Worm (Caenorhabditis elegans): ENCODE data around the gene der-2.

DNA sequence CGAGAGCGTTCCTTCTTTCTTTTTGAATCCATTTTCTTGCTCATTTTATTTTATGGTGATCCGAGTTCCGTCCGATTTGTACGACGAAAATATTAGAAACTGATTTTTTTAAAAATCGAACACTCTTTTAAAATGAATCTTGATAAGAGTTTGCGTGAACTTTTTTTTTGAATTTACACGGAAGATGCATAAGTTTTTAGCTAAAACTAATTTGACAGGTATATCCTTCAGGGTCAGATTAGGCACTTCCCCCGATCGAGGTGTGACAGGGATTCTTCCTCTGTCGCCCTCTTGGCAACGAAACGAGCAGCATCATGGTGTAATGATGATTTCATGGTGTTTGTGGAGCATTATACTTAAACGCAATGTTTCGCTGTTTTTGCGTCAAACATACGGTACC lies 27.6 kb downstream of the der-2 start, which contains the start of gene F37C12.18:
- TF ChIP-seq sox-4 (tag; optimal IDR thresholded peaks at IDR 0.05) (no peak), ama-1 (optimal IDR thresholded peaks at IDR 0.05) (no peak), unc-86 (tag; optimal IDR thresholded peaks at IDR 0.05) (no peak), K09A11.1 (tag; optimal IDR thresholded peaks at IDR 0.05; ENCODE audit: insufficient read depth) (no peak), F13H6.1 (tag; optimal IDR thresholded peaks at IDR 0.05) (no peak), nhr-11 (tag; optimal IDR thresholded peaks at IDR 0.05) (no peak), pax-1 (tag; optimal IDR thresholded peaks at IDR 0.05) (no peak), dve-1 (tag; optimal IDR thresholded peaks at IDR 0.05) (no peak), ceh-2 (tag; optimal IDR thresholded peaks at IDR 0.05) (no peak)

Measured in whole organism, late embryonic.